Worm (Caenorhabditis elegans) whole organism, young adult: Measurements from ENCODE around the gene T23B12.5.

Experiments
- B0035.1 ChIP-seq: sonication (generic microtip); optimal IDR thresholded peaks from 2 replicates; lab custom pipeline; 2016; ENCODE audit warnings: missing genetic modification characterization, mild to moderate bottlenecking, missing compliant biosample characterization, missing genotype, missing genetic modification reagents
- C06A6.2 ChIP-seq: fragments of 200-800 bp; sonication (Bioruptor generic); conservative IDR thresholded peaks from 2 replicates; pipeline ENCODE4 v1.3.6; 2022; ENCODE audit warnings: missing genetic modification characterization, missing compliant biosample characterization
- F23B12.7 ChIP-seq: sonication (generic microtip); optimal IDR thresholded peaks from 2 replicates; lab custom pipeline; 2017; ENCODE audit warnings: missing genetic modification characterization, mild to moderate bottlenecking, missing compliant biosample characterization, antibody characterized with exemption, moderate library complexity; ENCODE audit not compliant: insufficient read depth
- Y67H2A.10 ChIP-seq: fragments of 200-800 bp; sonication (Bioruptor generic); conservative IDR thresholded peaks from 2 replicates; pipeline ENCODE4 v1.3.6; 2022; ENCODE audit warnings: missing genetic modification reagents, missing genetic modification characterization, missing compliant biosample characterization
- bed-1 ChIP-seq: fragments of 200-800 bp; sonication (Bioruptor generic); IDR thresholded peaks from 2 replicates; pipeline ENCODE4 v1.3.6; 2022; ENCODE audit warnings: missing genetic modification reagents, missing genetic modification characterization, missing compliant biosample characterization
- bed-2 ChIP-seq: fragments of 200-800 bp; sonication (Bioruptor generic); IDR thresholded peaks from 2 replicates; pipeline ENCODE4 v1.3.6; 2022; ENCODE audit warnings: missing genetic modification reagents, missing genetic modification characterization, missing compliant biosample characterization
- ceh-40 ChIP-seq: fragments of 200-800 bp; sonication (Bioruptor generic); IDR thresholded peaks from 2 replicates; pipeline ENCODE4 v1.3.6; 2022; ENCODE audit warnings: missing genetic modification characterization, missing compliant biosample characterization
- ceh-79 ChIP-seq: sonication (generic microtip); optimal IDR thresholded peaks from 2 replicates; lab custom pipeline; 2017; ENCODE audit warnings: mild to moderate bottlenecking, missing genetic modification characterization, missing compliant biosample characterization
- ceh-91 ChIP-seq: fragments of 200-800 bp; sonication (Bioruptor generic); IDR thresholded peaks from 2 replicates; pipeline ENCODE4 v1.3.6; 2022; ENCODE audit warnings: missing genetic modification reagents, missing genetic modification characterization, missing compliant biosample characterization
- egl-18 ChIP-seq: fragments of 200-800 bp; sonication (Bioruptor generic); IDR thresholded peaks from 2 replicates; pipeline ENCODE4 v1.3.6; 2022; ENCODE audit warnings: missing genetic modification reagents, missing genetic modification characterization, missing compliant biosample characterization
- him-1 ChIP-seq: sonication (generic microtip); optimal IDR thresholded peaks from 2 replicates; lab custom pipeline; 2016; ENCODE audit warnings: missing genotype, missing genetic modification reagents, missing genetic modification characterization, missing compliant biosample characterization
- hlh-12 ChIP-seq: sonication (generic microtip); optimal IDR thresholded peaks from 2 replicates; lab custom pipeline; 2016; ENCODE audit warnings: missing genetic modification characterization, missing compliant biosample characterization
- hmg-1.2 ChIP-seq: fragments of 200-800 bp; sonication (Bioruptor generic); IDR thresholded peaks from 2 replicates; pipeline ENCODE4 v1.3.6; 2022; ENCODE audit warnings: missing genetic modification reagents, missing genetic modification characterization, missing compliant biosample characterization
- hmg-20 ChIP-seq: fragments of 200-800 bp; sonication (Bioruptor generic); IDR thresholded peaks from 2 replicates; pipeline ENCODE4 v1.3.6; 2022; ENCODE audit warnings: missing genetic modification reagents, missing genetic modification characterization, missing compliant biosample characterization
- hrde-1 ChIP-seq: sonication (generic microtip); optimal IDR thresholded peaks from 2 replicates; lab custom pipeline; 2016; ENCODE audit warnings: missing genetic modification characterization, mild to moderate bottlenecking, missing compliant biosample characterization, moderate library complexity, missing genotype, missing genetic modification reagents, borderline replicate concordance
- lag-1 ChIP-seq: fragments of 200-800 bp; sonication (Bioruptor generic); IDR thresholded peaks from 2 replicates; pipeline ENCODE4 v1.3.6; 2022; ENCODE audit warnings: missing genetic modification reagents, missing genetic modification characterization, missing compliant biosample characterization
- lin-40 ChIP-seq: sonication (generic microtip); optimal IDR thresholded peaks from 2 replicates; lab custom pipeline; 2016; ENCODE audit warnings: missing genetic modification characterization, mild to moderate bottlenecking, missing compliant biosample characterization, missing genotype, missing genetic modification reagents
- nhr-80 ChIP-seq: sonication (generic microtip); optimal IDR thresholded peaks from 2 replicates; lab custom pipeline; 2016; ENCODE audit warnings: missing genetic modification characterization, missing compliant biosample characterization
- repo-1 ChIP-seq: sonication (generic microtip); optimal IDR thresholded peaks from 2 replicates; lab custom pipeline; 2017; ENCODE audit warnings: mild to moderate bottlenecking, missing genetic modification characterization, missing compliant biosample characterization
- sdz-38 ChIP-seq: sonication (generic microtip); optimal IDR thresholded peaks from 2 replicates; lab custom pipeline; 2016; ENCODE audit warnings: missing genotype, missing genetic modification characterization, missing compliant biosample characterization
- snpc-1.1 ChIP-seq: sonication (generic microtip); optimal IDR thresholded peaks from 2 replicates; lab custom pipeline; 2017; ENCODE audit warnings: missing genetic modification characterization, mild to moderate bottlenecking, missing compliant biosample characterization, antibody characterized with exemption, moderate library complexity, missing genotype, missing genetic modification reagents; ENCODE audit not compliant: insufficient read depth
- snpc-4 ChIP-seq, 5 experiments: fragments of 150-350 bp in 1 of 5; sonication (generic microtip) in 4 of 5; optimal IDR thresholded peaks; 2 replicates each; lab custom pipeline; 2014 to 2018; ENCODE audit warnings: missing genetic modification characterization in 5 of 5, missing biosample characterization in 3 of 5, antibody characterized with exemption in 2 of 5, mild to moderate bottlenecking in 2 of 5, missing compliant biosample characterization in 2 of 5, missing genotype in 2 of 5, moderate library complexity in 2 of 5, missing genetic modification reagents in 1 of 5
- tbx-9 ChIP-seq: sonication (generic microtip); optimal IDR thresholded peaks from 2 replicates; lab custom pipeline; 2016; ENCODE audit warnings: borderline replicate concordance, missing genetic modification characterization, inconsistent platforms, missing compliant biosample characterization
- tlf-1 ChIP-seq: fragments of 200-800 bp; sonication (Bioruptor generic); optimal IDR thresholded peaks from 2 replicates; lab custom pipeline; 2018; ENCODE audit warnings: mild to moderate bottlenecking, missing genetic modification characterization, missing compliant biosample characterization
- unc-130 ChIP-seq: sonication (generic microtip); optimal IDR thresholded peaks from 2 replicates; lab custom pipeline; 2016; ENCODE audit warnings: missing genetic modification reagents, missing genetic modification characterization, missing compliant biosample characterization
- xnd-1 ChIP-seq: sonication (generic microtip); optimal IDR thresholded peaks from 2 replicates; lab custom pipeline; 2016; ENCODE audit warnings: missing genotype, missing genetic modification reagents, missing genetic modification characterization, missing compliant biosample characterization
- zfh-2 ChIP-seq: fragments of 200-800 bp; sonication (Bioruptor generic); conservative IDR thresholded peaks from 2 replicates; pipeline ENCODE4 v1.3.6; 2022; ENCODE audit warnings: missing genetic modification reagents, missing genetic modification characterization, missing compliant biosample characterization
- ztf-28 ChIP-seq: fragments of 200-800 bp; sonication (Bioruptor generic); IDR thresholded peaks from 2 replicates; pipeline ENCODE4 v1.3.6; 2022; ENCODE audit warnings: missing genetic modification reagents, missing genetic modification characterization, missing compliant biosample characterization

The T23B12.5 gene

DNA sequence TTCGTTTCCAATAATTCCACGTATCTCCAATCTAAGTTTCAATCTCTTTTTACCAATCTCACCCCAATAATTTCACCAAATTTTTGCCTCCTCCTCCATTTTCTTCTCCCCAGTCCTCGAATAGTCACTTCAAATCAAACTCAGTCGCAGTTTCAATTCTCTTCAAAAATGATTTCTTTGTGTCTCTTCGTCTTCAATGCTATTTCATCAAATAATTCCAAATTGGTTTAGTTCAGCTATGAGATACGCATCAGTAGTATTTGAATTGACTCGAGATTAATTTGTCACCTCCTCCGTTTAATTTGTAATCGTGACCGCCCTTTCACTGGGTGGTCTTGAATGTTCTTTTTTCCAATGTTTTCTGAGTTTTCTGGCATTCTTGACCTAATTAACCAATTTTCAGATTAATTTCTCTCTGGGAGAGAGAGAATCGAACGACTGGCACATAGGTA, 7.2 kb upstream of the T23B12.5 start, which contains the start of gene T23B12.11:
T23B12.11 (plus strand) TSS at position 402 of the 452 bp plus-strand sequence.
- TF ChIP-seq snpc-4 (GFP tag; optimal IDR thresholded peaks at IDR 0.05; lab: Kevin White, UChicago) (no peak), snpc-4 (tag; optimal IDR thresholded peaks at IDR 0.05; lab: Kevin White, UChicago) (no peak), ceh-40 (no peak), egl-18 (no peak)

DNA sequence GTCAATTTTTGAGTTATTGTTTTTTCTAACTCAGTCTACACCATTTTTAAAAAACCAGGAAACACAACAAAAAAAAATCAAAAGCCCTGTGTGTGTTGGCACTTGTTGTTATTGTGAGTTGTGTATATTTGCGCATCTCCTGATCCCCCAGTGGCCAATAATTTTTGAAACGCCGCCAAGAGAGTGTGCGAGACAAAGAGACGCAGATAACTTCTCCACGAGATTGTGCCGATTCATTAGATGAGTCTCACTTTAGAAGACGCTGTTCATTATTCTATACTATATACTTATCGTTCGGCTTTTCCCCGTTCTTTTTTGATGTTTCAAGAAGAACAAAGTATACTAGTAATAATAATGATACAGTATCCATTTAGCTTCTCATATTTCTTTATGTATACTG, 2.9 kb upstream of the T23B12.5 start:
- TF ChIP-seq ceh-79 (no peak), hmg-1.2 (peak; percentile 53; the same call in 1 of the 2 replicates)

DNA sequence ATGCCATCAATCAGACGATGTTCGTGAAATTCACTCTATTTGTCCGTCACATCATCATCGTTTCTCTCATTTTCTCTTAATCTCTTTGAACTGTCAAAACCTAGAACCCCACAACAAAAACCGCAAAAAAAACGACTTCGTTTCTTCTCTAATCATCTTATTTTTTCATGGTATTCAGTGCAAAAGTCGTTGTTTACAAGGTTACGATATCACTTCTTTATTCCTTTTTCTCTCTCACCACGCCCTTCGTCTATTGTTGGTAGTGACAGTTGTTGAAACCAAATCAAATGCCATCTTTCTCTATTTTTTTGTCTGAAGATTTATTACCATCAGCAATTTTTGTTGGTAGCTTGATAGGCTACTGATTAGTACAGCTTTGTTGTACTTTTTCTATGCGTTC, 1.4 kb upstream of the T23B12.5 start:
- no peak for TF ChIP-seq repo-1 (tag; lab: Kevin White, UChicago)
- TF ChIP-seq tlf-1 = no peak
- no peak for TF ChIP-seq xnd-1 (tag; lab: Kevin White, UChicago)
- no peak for TF ChIP-seq snpc-4 (GFP tag; optimal IDR thresholded peaks at IDR 0.05; lab: Kevin White, UChicago)
- peak in 1 of 4 experiments; percentile 38 for TF ChIP-seq snpc-4 (tag; optimal IDR thresholded peaks at IDR 0.05; lab: Kevin White, UChicago)
- TF ChIP-seq him-1 (tag; lab: Kevin White, UChicago) = no peak
- TF ChIP-seq lin-40 (tag; lab: Kevin White, UChicago) = peak; percentile 46
- TF ChIP-seq hmg-20 (GFP tag; lab: Robert Waterston, UW) = no peak
- no peak for TF ChIP-seq B0035.1 (tag; lab: Kevin White, UChicago)
- TF ChIP-seq, all 124 proteins: peak for 2

DNA sequence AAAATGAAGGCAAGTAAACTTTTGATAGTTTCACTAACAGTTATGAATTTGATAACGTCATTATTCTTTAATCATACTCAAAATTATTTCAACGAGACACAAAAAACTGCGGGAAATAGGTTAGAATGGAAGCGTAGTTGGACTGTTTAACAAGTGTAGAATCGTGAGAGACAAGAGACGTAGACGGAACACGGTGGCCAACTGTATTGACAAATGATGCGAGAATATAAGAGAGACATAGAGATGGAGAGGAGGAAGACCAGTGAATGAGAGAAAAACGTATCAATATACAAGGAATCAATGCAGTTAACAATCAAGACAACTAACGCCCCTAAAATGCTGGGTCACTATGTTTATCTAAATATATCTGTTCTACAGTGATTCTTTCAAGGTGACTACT, 2.2 kb downstream of the T23B12.5 start:
- no peak for TF ChIP-seq snpc-1.1
- peak; percentile 65 for TF ChIP-seq nhr-80

DNA sequence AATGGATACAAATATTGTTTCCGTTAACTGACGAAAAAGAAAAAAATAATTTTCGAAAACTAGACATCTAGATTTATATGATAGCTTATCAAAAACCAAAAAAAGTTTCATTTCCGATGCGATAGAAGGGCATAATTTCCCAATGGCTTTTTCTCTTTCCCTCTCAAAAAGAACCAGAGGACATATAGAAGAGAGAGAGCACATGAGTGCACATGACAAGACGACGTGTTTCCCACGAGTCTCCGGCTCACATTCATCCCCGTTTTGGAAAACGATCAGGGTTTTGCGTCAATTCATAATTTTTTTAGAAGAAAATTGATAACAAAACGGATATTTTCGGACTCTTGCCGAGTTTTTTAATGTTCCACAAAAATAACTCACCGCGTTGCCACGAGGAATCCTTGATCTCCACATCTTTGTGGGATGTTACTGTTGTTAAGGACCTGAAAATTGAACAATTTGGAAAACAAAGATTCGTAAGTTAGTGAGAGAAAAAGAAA, 3.4 kb downstream of the T23B12.5 start, which contains the start of gene lmd-3:
lmd-3 (minus strand) TSS at position 450 of the 500 bp plus-strand sequence.
- TF ChIP-seq bed-2 (GFP tag; lab: Robert Waterston, UW) (no peak), lag-1 (GFP tag; lab: Robert Waterston, UW) (0 out of 2 replicates have a peak, but pooled peaks have one; percentile 24)

DNA sequence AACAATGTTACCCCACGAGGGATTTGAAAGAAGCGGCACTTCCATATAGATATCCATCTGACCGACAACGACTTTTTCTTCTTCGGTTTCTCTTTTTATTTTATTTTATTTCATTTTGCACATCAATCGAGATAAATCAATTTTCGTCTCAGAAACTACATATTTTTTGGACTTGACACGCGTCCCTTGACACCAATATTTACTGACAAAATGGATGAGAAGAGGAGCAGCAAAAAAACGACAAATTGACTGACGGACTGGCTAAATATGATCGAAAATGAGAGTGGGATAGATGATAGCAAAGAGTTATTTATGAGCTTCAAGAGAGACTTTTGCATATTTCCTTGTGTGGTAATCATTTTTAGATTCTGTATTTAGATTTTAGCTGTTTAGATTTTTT, 10.5 kb downstream of the T23B12.5 start:
- TF ChIP-seq bed-1 (no peak), Y67H2A.10 (no peak), hmg-1.2 (no peak), ztf-28 (no peak), F23B12.7 (tag; lab: Kevin White, UChicago) (no peak), ceh-91 (no peak), bed-2 (GFP tag; lab: Robert Waterston, UW) (no peak), hrde-1 (no peak), zfh-2 (GFP tag; lab: Robert Waterston, UW) (no peak), tbx-9 (tag; lab: Kevin White, UChicago) (no peak), B0035.1 (tag; lab: Kevin White, UChicago) (no peak), C06A6.2 (GFP tag; lab: Robert Waterston, UW) (no peak), hlh-12 (tag; lab: Kevin White, UChicago) (no peak), unc-130 (GFP tag; lab: Kevin White, UChicago) (no peak), sdz-38 (tag; lab: Kevin White, UChicago) (no peak)
- TF ChIP-seq, all 124 proteins: peak for 0
